Fruit fly (Drosophila melanogaster) whole organism: ENCODE measurements around the gene CG14329.

Experiments used
- CG8478 ChIP-seq: fragments of >200 bp; optimal IDR thresholded peaks from 2 replicates; lab custom pipeline; 2018; ENCODE audit warnings: inconsistent platforms
- EcR ChIP-seq, 2 experiments: fragments of >200 bp; optimal IDR thresholded peaks; 2 replicates each; lab custom pipeline; 2017; ENCODE audit warnings: missing biosample characterization in 2 of 2, missing genetic modification characterization in 2 of 2, missing genetic modification reagents in 2 of 2
- pan ChIP-seq: fragments of >200 bp; optimal IDR thresholded peaks from 2 replicates; lab custom pipeline; 2017
- psq ChIP-seq: fragments of >200 bp; optimal IDR thresholded peaks from 2 replicates; lab custom pipeline; 2017

DNA sequence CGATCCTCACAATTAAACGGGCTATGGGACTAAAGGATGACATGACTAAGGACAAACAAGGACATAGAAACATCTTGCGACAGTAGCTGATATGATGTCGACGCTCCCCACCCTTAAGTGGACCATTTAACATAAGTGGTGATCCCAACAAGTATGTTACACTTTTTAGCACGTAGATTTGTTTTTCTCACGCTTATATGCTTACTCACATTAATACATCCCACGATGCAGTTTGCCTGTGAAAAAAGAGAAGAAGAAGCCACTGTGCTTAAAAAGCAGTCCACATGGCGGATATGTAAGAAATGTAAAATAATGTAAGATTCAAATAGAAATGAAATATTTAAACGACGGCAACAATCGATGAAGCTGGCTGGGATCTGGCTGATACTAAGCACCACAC lies 5.9 kb downstream of the CG14329 start:
- TF ChIP-seq psq (lab: Kevin White, UChicago): no peak
- no peak for TF ChIP-seq CG8478 (lab: Kevin White, UChicago)
- TF ChIP-seq pan (lab: Kevin White, UChicago): no peak
- no peak for TF ChIP-seq EcR (GFP tag; optimal IDR thresholded peaks at IDR 0.05; lab: Kevin White, UChicago)
